Worm (Caenorhabditis elegans): ENCODE measurements around the gene nhr-182.
A peak's percentile ranks its signal among the peaks of the same experiment; 100 is the strongest.
"Not testable (repeated sequence)": the region's sequence is repeated elsewhere in the genome, so short reads cannot be mapped to it uniquely, and the experiment has no call there.

Gene nhr-182

ce11 chrV:2266958-2267357 is 7.2 kb upstream of the nhr-182 start, which contains the start of gene nhr-275:
Gene nhr-275, minus strand, starts transcription at chrV:2267058.
- no peak for TF ChIP-seq pat-9 (tag; optimal IDR thresholded peaks at IDR 0.05)
- TF ChIP-seq sox-2 (GFP tag; IDR thresholded peaks at IDR 0.05), result no peak
- TF ChIP-seq hlh-6 (tag; optimal IDR thresholded peaks at IDR 0.05), result no peak
- TF ChIP-seq mec-3 (tag; optimal IDR thresholded peaks at IDR 0.05; ENCODE audit: borderline replicate concordance), result no peak
- no peak for TF ChIP-seq ceh-14 (tag; optimal IDR thresholded peaks at IDR 0.05)
- TF ChIP-seq K02D7.2 (tag; optimal IDR thresholded peaks at IDR 0.05), result no peak
- no peak for TF ChIP-seq pqm-1 (tag; optimal IDR thresholded peaks at IDR 0.05)
- TF ChIP-seq ceh-22 (tag; optimal IDR thresholded peaks at IDR 0.05), result no peak
- no peak for TF ChIP-seq ceh-34 (tag; optimal IDR thresholded peaks at IDR 0.05)
- TF ChIP-seq odd-2 (tag; optimal IDR thresholded peaks at IDR 0.05), result no peak

ce11 chrV:2264925-2265324 is 5.2 kb upstream of the nhr-182 start:
- TF ChIP-seq ceh-31 (tag; optimal IDR thresholded peaks at IDR 0.05), result no peak

ce11 chrV:2264455-2264854 is 4.7 kb upstream of the nhr-182 start, which contains the start of gene nhr-183:
Gene nhr-183, minus strand, starts transcription at chrV:2264634.
- TF ChIP-seq elt-2 (tag; optimal IDR thresholded peaks at IDR 0.05), result no peak
- no peak for TF ChIP-seq pqm-1 (tag; optimal IDR thresholded peaks at IDR 0.05)
- peak; percentile 69 for TF ChIP-seq pax-1 (tag; optimal IDR thresholded peaks at IDR 0.05)

- TF ChIP-seq elt-2 (tag; optimal IDR thresholded peaks at IDR 0.05) (no peak), ttx-3 (tag; optimal IDR thresholded peaks at IDR 0.05) (no peak), elt-4 (tag; optimal IDR thresholded peaks at IDR 0.05) (no peak), pha-2 (tag; optimal IDR thresholded peaks at IDR 0.05) (no peak)
Observed at ce11 chrV:2260660-2261059, 933 bp upstream of the nhr-182 start, which contains the start of gene F41B5.12. Gene F41B5.12, plus strand, starts transcription at chrV:2260960.

ce11 chrV:2255191-2255590 is 4.5 kb downstream of the nhr-182 start, which contains the start of gene F41B5.1:
Gene F41B5.1, plus strand, starts transcription at chrV:2255533.
- not testable (repeated sequence) for TF ChIP-seq ceh-30, K02D7.2, ztf-16 (tag; optimal IDR thresholded peaks at IDR 0.05)

- TF ChIP-seq ceh-19 (GFP tag; optimal IDR thresholded peaks at IDR 0.05) (no peak), tbx-7 (tag; optimal IDR thresholded peaks at IDR 0.05) (no peak), ttx-3 (tag; optimal IDR thresholded peaks at IDR 0.05) (no peak), pqm-1 (tag; optimal IDR thresholded peaks at IDR 0.05) (no peak), ceh-6 (GFP tag; optimal IDR thresholded peaks at IDR 0.05) (no peak), eyg-1 (tag; optimal IDR thresholded peaks at IDR 0.05) (no peak), fax-1 (tag; optimal IDR thresholded peaks at IDR 0.05) (no peak), nhr-232 (tag; optimal IDR thresholded peaks at IDR 0.05) (no peak), ceh-14 (tag; optimal IDR thresholded peaks at IDR 0.05) (no peak), gmeb-2 (tag; optimal IDR thresholded peaks at IDR 0.05) (no peak), pros-1 (tag; optimal IDR thresholded peaks at IDR 0.05) (no peak), F13H6.1 (tag; optimal IDR thresholded peaks at IDR 0.05) (no peak), ets-4 (tag; optimal IDR thresholded peaks at IDR 0.05) (no peak), tbx-2 (tag; optimal IDR thresholded peaks at IDR 0.05) (no peak), npax-4 (tag; optimal IDR thresholded peaks at IDR 0.05) (no peak)
Observed at ce11 chrV:2254553-2255124, 5.1 kb downstream of the nhr-182 start, which contains the start of gene str-253. Gene str-253, minus strand, starts transcription at chrV:2254603.

- no peak for TF ChIP-seq Y22D7AL.16 (tag; optimal IDR thresholded peaks at IDR 0.05)
- no peak for TF ChIP-seq unc-55 (GFP tag; optimal IDR thresholded peaks at IDR 0.05)
- no peak for TF ChIP-seq ets-4 (tag; optimal IDR thresholded peaks at IDR 0.05)
- TF ChIP-seq pqm-1 (tag; optimal IDR thresholded peaks at IDR 0.05), result no peak
- no peak for TF ChIP-seq che-1 (tag; optimal IDR thresholded peaks at IDR 0.05)
- no peak for TF ChIP-seq fkh-6 (tag; optimal IDR thresholded peaks at IDR 0.05)
- no peak for TF ChIP-seq zip-5 (tag; optimal IDR thresholded peaks at IDR 0.05)
Observed at ce11 chrV:2251774-2252173, 8.0 kb downstream of the nhr-182 start.

All from whole organism, late embryonic.